Worm (Caenorhabditis elegans): ENCODE measurements around the gene mrps-22.

The mrps-22 gene

DNA sequence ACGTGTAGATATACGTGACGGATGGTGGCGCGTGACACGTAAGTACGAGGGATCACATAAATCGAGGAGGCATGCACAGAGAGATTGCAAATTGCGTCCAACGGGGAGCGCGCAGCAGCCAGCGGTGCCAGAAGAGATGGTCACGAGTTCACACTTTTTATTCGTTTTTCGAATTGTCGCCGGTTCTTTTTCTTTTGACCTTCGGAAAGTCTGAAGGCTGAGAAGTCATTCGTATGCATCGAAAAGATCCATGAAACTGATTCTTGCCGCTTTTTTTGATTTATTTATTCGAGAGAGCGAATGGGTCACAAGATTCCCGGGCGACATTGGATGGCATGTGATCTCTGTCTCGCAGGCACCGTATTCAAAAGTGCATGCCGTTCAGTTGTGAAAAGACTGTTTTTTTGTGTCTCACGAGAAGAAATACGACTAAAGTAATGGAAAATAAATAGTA is 23.4 kb upstream of the mrps-22 start (continued):
- TF ChIP-seq lin-40 (tag; optimal IDR thresholded peaks at IDR 0.05) (peak; percentile 4), lin-26 (GFP tag; IDR thresholded peaks at IDR 0.05) (peak; percentile 28; the same call in 1 of the 2 replicates), xnd-1 (tag; optimal IDR thresholded peaks at IDR 0.05) (no peak), somi-1 (GFP tag; optimal IDR thresholded peaks at IDR 0.05) (peak; percentile 43), hmg-1.2 (GFP tag; IDR thresholded peaks at IDR 0.05) (peak; percentile 62), ZK185.1 (tag; optimal IDR thresholded peaks at IDR 0.05; ENCODE audit: poor library complexity, severe bottlenecking) (no peak), T26A5.8 (tag; optimal IDR thresholded peaks at IDR 0.05) (no peak), snpc-4 (GFP tag; optimal IDR thresholded peaks at IDR 0.05) (no peak), snpc-4 (tag; optimal IDR thresholded peaks at IDR 0.05) (peak in 1 of 4 experiments; percentile 39), attf-5 (GFP tag; optimal IDR thresholded peaks at IDR 0.05) (peak; percentile 37), hsf-1 (GFP tag; IDR thresholded peaks at IDR 0.05) (0 out of 2 replicates have a peak, but pooled peaks have one; percentile 13), zfh-2 (GFP tag; conservative IDR thresholded peaks at IDR 0.05) (peak; percentile 78), madf-6 (GFP tag; IDR thresholded peaks at IDR 0.05) (0 out of 2 replicates have a peak, but pooled peaks have one; percentile 21), K11D2.4 (GFP tag; IDR thresholded peaks at IDR 0.05) (peak; percentile 85), mcd-1 (GFP tag; IDR thresholded peaks at IDR 0.05) (peak; percentile 39; the same call in 1 of the 2 replicates), Y95B8A.8 (GFP tag; IDR thresholded peaks at IDR 0.05) (0 out of 2 replicates have a peak, but pooled peaks have one; percentile 24), F52B5.7 (tag; optimal IDR thresholded peaks at IDR 0.05) (peak; percentile 2)

ce11 chrII:10559671-10560184 is 22.7 kb upstream of the mrps-22 start:
- TF ChIP-seq him-1 (tag; optimal IDR thresholded peaks at IDR 0.05) (no peak), nhr-179 (tag; optimal IDR thresholded peaks at IDR 0.05) (no peak), madf-10 (tag; optimal IDR thresholded peaks at IDR 0.05) (no peak), lsl-1 (GFP tag; optimal IDR thresholded peaks at IDR 0.05) (peak; percentile 36), snpc-3.4 (tag; optimal IDR thresholded peaks at IDR 0.05) (peak; percentile 81), lag-1 (GFP tag; IDR thresholded peaks at IDR 0.05) (no peak), rec-8 (tag; optimal IDR thresholded peaks at IDR 0.05) (no peak), cebp-1 (GFP tag; IDR thresholded peaks at IDR 0.05) (no peak), cebp-1 (tag; optimal IDR thresholded peaks at IDR 0.05) (peak; percentile 48), ztf-3 (GFP tag; optimal IDR thresholded peaks at IDR 0.05) (no peak), Y53G8AR.9 (GFP tag; conservative IDR thresholded peaks at IDR 0.05) (0 out of 2 replicates have a peak, but pooled peaks have one; percentile 11), F39B2.1 (GFP tag; IDR thresholded peaks at IDR 0.05) (no peak), F22D6.2 (tag; optimal IDR thresholded peaks at IDR 0.05) (no peak), nfya-1 (tag; optimal IDR thresholded peaks at IDR 0.05; ENCODE audit: borderline replicate concordance, insufficient read depth) (no peak), F55B11.4 (tag; optimal IDR thresholded peaks at IDR 0.05; ENCODE audit: borderline replicate concordance, insufficient read depth) (no peak), athp-1 (tag; optimal IDR thresholded peaks at IDR 0.05) (peak; percentile 44), lin-54 (GFP tag; optimal IDR thresholded peaks at IDR 0.05) (peak; percentile 23), dpl-1 (GFP tag; optimal IDR thresholded peaks at IDR 0.05) (no peak), B0261.1 (tag; optimal IDR thresholded peaks at IDR 0.05) (no peak), tbp1 (GFP tag; optimal IDR thresholded peaks at IDR 0.05) (peak; percentile 9), aptf-2 (GFP tag; conservative IDR thresholded peaks at IDR 0.05) (no peak), nhr-27 (tag; optimal IDR thresholded peaks at IDR 0.05) (no peak), bed-2 (GFP tag; IDR thresholded peaks at IDR 0.05) (no peak), nfya-2 (GFP tag; IDR thresholded peaks at IDR 0.05) (no peak), attf-5 (GFP tag; optimal IDR thresholded peaks at IDR 0.05) (no peak), lsy-27 (tag; optimal IDR thresholded peaks at IDR 0.05; ENCODE audit: borderline replicate concordance, insufficient read depth) (no peak), dox-1 (GFP tag; IDR thresholded peaks at IDR 0.05) (no peak), T07F8.4 (tag; optimal IDR thresholded peaks at IDR 0.05) (no peak), Y56A3A.18 (GFP tag; IDR thresholded peaks at IDR 0.05) (no peak), egrh-3 (GFP tag; IDR thresholded peaks at IDR 0.05) (no peak), nhr-120 (GFP tag; IDR thresholded peaks at IDR 0.05) (no peak)

Measured in whole organism, young adult.